Fruit fly (Drosophila melanogaster) whole organism, adult: ENCODE results near the gene Lasp.

Source experiments
- CG1620 ChIP-seq: fragments of 200-800 bp; sonication (Bioruptor generic); optimal IDR thresholded peaks from 2 replicates; lab custom pipeline; 2016; ENCODE audit warnings: missing biosample characterization, missing genetic modification characterization
- pad ChIP-seq: fragments of 200-800 bp; sonication (Bioruptor generic); optimal IDR thresholded peaks from 3 replicates; lab custom pipeline; 2017; ENCODE audit warnings: missing biosample characterization, missing genetic modification characterization, mild to moderate bottlenecking, moderate library complexity, missing genetic modification reagents

DNA sequence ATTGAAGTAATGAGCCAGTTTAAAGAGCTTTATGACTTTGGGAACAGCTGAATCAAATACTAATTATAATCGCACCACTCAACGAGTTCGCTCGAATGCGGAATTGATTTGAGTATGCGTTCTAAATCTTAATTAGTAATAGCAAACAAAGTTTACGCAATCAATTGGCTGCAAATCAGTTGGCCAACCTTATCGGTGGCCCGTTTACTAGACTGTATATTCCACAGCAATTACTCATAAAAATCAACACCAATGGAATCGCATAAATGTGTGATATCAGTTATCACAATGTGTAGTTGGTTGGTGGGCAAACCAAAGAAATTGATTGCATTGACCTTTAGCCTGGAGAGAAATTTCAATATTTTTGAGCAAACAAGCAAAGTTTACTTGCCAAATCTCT lies 58.9 kb downstream of the Lasp start:
- TF ChIP-seq pad (GFP tag; lab: Kevin White, UChicago), result no peak
- no peak for TF ChIP-seq CG1620 (GFP tag; lab: Kevin White, UChicago)
